Worm (Caenorhabditis elegans): Measurements from ENCODE around the gene ZK822.9.
A peak's percentile ranks its signal among the peaks of the same experiment; 100 is the strongest.

Gene ZK822.9

DNA sequence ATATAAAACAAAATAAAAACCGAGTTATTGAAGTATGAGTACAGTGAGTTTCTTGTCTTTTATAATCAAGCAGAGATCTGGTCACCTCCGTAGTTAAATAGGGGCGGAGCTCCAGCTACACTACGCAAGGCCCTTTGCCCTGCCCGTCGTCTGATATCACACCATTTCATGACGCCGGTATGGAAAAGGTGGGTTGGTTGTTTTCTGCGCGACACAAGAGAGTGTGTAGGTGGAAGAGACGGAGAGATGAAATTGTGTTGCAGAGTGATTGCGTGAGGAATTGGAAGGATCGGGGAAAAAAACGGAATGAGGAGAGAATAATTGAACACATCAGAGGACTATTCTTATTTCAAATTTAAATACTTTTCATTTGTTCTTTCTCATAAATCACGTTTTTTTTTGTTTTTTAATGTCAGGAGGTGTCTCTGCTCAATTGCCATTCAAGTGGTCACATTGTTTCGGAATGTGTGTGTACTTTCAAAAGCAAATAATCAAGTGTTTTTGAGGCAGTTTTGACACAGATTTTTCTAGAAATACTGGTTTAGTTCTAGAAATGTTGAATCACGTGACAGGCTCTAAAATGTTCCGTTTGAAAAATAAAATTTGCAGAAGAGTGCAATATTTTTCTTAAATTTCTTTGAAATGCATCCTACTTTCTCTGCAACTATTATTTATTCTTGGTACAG lies at the start of gene ZK822.9:
ZK822.9 (plus strand) TSS at position 180 of the 686 bp plus-strand sequence.
- no peak for TF ChIP-seq flt-1 (GFP tag; IDR thresholded peaks at IDR 0.05)
- TF ChIP-seq ztf-29 (GFP tag; IDR thresholded peaks at IDR 0.05), result no peak
- TF ChIP-seq T22C8.4 (GFP tag; IDR thresholded peaks at IDR 0.05), result no peak
- TF ChIP-seq med-1 (GFP tag; optimal IDR thresholded peaks at IDR 0.05; ENCODE audit: insufficient read depth), result no peak
- no peak for TF ChIP-seq ztf-23 (GFP tag; IDR thresholded peaks at IDR 0.05)
- no peak for TF ChIP-seq ref-1 (GFP tag; conservative IDR thresholded peaks at IDR 0.05)
- TF ChIP-seq cog-1 (tag; optimal IDR thresholded peaks at IDR 0.05), result no peak
- no peak for TF ChIP-seq klf-2 (GFP tag; conservative IDR thresholded peaks at IDR 0.05)
- TF ChIP-seq tab-1 (GFP tag; IDR thresholded peaks at IDR 0.05), result no peak

DNA sequence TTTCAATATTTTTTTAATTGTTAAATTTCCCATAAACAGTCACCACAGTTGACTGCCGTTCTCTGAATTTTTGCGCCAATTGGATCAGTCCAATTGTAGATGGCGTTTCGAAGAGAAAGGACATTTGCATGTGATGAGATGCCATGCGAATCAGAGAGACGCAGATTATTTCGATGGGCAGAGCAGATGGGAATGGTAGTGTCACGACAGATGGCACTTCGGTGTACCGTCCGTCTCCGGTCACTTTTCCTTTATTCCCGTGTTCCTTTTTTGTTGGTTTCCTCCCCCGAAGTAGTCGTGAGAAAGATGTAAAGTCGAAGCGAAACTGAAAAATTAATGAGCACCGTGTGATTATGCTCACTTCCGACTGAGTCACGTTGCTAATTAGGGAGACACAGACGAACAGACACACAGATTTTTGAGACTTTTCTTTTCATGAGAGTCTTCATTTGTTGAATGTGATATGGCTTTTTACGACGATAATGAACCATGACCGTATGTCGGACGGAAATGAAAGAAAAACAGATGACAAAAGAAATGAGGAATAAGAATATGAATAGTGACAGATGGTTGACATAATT lies 48.0 kb upstream of the ZK822.9 start:
- no peak for TF ChIP-seq klf-2 (GFP tag; conservative IDR thresholded peaks at IDR 0.05)
- TF ChIP-seq T22C8.4 (GFP tag; IDR thresholded peaks at IDR 0.05), result no peak
- TF ChIP-seq ztf-29 (GFP tag; IDR thresholded peaks at IDR 0.05), result no peak
- TF ChIP-seq cog-1 (tag; optimal IDR thresholded peaks at IDR 0.05), result no peak
- no peak for TF ChIP-seq med-1 (GFP tag; optimal IDR thresholded peaks at IDR 0.05; ENCODE audit: insufficient read depth)
- no peak for TF ChIP-seq flt-1 (GFP tag; IDR thresholded peaks at IDR 0.05)
- no peak for TF ChIP-seq ztf-23 (GFP tag; IDR thresholded peaks at IDR 0.05)
- no peak for TF ChIP-seq ref-1 (GFP tag; conservative IDR thresholded peaks at IDR 0.05)
- TF ChIP-seq tab-1 (GFP tag; IDR thresholded peaks at IDR 0.05), result no peak

DNA sequence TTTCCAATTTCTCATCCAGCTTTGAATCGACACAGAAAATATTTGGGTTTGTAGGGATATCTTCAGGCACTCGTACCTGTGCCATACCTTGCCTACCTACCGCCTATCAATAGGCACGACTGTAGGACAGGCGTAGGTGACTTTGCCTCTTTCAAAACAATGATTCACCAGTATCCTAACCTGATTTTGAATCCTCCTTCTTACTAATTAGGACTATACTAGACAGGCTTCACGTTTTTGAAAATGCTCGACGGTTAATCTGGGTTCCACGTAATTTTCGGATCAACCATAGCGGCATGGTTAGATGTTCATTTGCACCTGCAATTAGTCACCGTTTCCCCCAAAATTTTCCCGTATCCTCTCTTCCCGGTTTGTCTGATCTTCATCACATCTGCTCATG lies 47.3 kb upstream of the ZK822.9 start:
- TF ChIP-seq T22C8.4 (GFP tag; IDR thresholded peaks at IDR 0.05) (no peak), tab-1 (GFP tag; IDR thresholded peaks at IDR 0.05) (no peak), cog-1 (tag; optimal IDR thresholded peaks at IDR 0.05) (no peak), ztf-23 (GFP tag; IDR thresholded peaks at IDR 0.05) (no peak), med-1 (GFP tag; optimal IDR thresholded peaks at IDR 0.05; ENCODE audit: insufficient read depth) (no peak), klf-2 (GFP tag; conservative IDR thresholded peaks at IDR 0.05) (no peak), flt-1 (GFP tag; IDR thresholded peaks at IDR 0.05) (no peak), ref-1 (GFP tag; conservative IDR thresholded peaks at IDR 0.05) (no peak), ztf-29 (GFP tag; IDR thresholded peaks at IDR 0.05) (no peak)

DNA sequence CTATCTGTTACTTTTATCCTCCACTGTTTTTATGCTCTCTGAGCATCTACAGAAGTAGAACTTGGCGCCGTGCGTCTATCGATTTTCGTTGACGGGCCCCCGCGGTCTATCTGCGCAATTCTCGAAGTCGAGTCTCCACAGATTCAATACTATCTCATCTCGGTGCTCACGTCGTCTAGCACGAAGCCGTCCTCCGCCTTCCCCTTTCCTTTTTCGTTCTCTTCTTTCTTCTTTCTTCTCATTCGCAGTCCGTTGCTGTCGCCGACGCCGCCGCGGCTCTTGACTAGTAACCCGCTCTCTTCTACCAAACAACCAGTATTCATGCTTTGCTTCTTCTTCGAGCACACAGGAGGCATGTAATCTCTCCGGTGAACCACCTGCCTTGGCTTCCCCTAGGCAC lies 44.7 kb upstream of the ZK822.9 start:
- TF ChIP-seq cog-1 (tag; optimal IDR thresholded peaks at IDR 0.05) (no peak), med-1 (GFP tag; optimal IDR thresholded peaks at IDR 0.05; ENCODE audit: insufficient read depth) (no peak), tab-1 (GFP tag; IDR thresholded peaks at IDR 0.05) (no peak), ztf-23 (GFP tag; IDR thresholded peaks at IDR 0.05) (0 out of 2 replicates have a peak, but pooled peaks have one; percentile 15), ztf-29 (GFP tag; IDR thresholded peaks at IDR 0.05) (no peak), flt-1 (GFP tag; IDR thresholded peaks at IDR 0.05) (no peak), ref-1 (GFP tag; conservative IDR thresholded peaks at IDR 0.05) (no peak)

ce11 chrIV:11871898-11872297 lies 43.8 kb upstream of the ZK822.9 start:
- TF ChIP-seq T22C8.4 (GFP tag; IDR thresholded peaks at IDR 0.05) (no peak), tab-1 (GFP tag; IDR thresholded peaks at IDR 0.05) (0 out of 2 replicates have a peak, but pooled peaks have one; percentile 9), flt-1 (GFP tag; IDR thresholded peaks at IDR 0.05) (no peak), ref-1 (GFP tag; conservative IDR thresholded peaks at IDR 0.05) (no peak), ztf-29 (GFP tag; IDR thresholded peaks at IDR 0.05) (no peak), cog-1 (tag; optimal IDR thresholded peaks at IDR 0.05) (no peak), med-1 (GFP tag; optimal IDR thresholded peaks at IDR 0.05; ENCODE audit: insufficient read depth) (no peak), ztf-23 (GFP tag; IDR thresholded peaks at IDR 0.05) (no peak), klf-2 (GFP tag; conservative IDR thresholded peaks at IDR 0.05) (no peak)

DNA sequence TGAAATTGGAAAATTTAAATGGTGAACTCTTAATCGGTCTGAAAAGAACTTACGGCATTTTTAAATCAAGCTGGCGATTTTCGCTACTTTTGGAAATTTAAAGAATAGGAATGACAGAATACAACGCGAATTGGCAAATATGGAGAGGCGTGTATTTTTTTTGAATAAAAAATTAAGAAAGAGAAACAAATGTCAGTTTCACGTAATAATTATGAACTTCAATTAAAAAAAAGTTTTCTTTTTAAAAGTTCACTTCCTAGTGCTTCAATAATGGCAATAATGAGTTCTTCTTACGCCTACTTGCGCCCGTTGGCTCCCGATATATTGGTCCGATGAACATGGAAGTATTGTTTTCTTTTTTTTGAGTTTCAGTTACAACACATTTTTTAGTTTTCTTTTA lies 38.1 kb upstream of the ZK822.9 start, which contains the start of gene pph-2:
pph-2 (minus strand) TSS at position 101 of the 400 bp plus-strand sequence.
- TF ChIP-seq ztf-29 (GFP tag; IDR thresholded peaks at IDR 0.05) (no peak), klf-2 (GFP tag; conservative IDR thresholded peaks at IDR 0.05) (no peak), T22C8.4 (GFP tag; IDR thresholded peaks at IDR 0.05) (no peak), flt-1 (GFP tag; IDR thresholded peaks at IDR 0.05) (no peak), cog-1 (tag; optimal IDR thresholded peaks at IDR 0.05) (no peak), tab-1 (GFP tag; IDR thresholded peaks at IDR 0.05) (no peak), ref-1 (GFP tag; conservative IDR thresholded peaks at IDR 0.05) (no peak), ztf-23 (GFP tag; IDR thresholded peaks at IDR 0.05) (no peak), med-1 (GFP tag; optimal IDR thresholded peaks at IDR 0.05; ENCODE audit: insufficient read depth) (no peak)

DNA sequence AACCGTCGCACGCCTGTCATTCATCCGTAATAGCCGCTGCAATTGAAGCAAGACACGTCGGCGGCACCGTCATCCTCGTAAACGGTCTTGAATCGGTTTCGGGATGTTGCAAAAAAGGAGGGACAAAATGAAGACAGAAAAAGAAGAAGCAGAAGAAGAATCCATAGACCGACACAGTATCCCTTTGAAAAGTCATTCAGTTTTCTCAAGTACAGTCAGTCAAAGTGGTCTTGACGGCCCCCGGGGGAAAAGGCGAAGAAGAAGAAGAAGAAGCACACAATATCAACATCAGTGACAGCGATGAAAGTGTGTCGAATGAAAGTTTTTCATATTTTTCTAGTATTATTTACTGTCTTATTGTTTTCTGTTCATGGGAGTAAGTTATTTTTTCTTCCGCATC lies 37.5 kb upstream of the ZK822.9 start, which contains the start of gene cutl-27:
cutl-27 (plus strand) TSS at position 301 of the 400 bp plus-strand sequence.
- TF ChIP-seq ztf-23 (GFP tag; IDR thresholded peaks at IDR 0.05) (no peak), cog-1 (tag; optimal IDR thresholded peaks at IDR 0.05) (no peak), med-1 (GFP tag; optimal IDR thresholded peaks at IDR 0.05; ENCODE audit: insufficient read depth) (no peak)

DNA sequence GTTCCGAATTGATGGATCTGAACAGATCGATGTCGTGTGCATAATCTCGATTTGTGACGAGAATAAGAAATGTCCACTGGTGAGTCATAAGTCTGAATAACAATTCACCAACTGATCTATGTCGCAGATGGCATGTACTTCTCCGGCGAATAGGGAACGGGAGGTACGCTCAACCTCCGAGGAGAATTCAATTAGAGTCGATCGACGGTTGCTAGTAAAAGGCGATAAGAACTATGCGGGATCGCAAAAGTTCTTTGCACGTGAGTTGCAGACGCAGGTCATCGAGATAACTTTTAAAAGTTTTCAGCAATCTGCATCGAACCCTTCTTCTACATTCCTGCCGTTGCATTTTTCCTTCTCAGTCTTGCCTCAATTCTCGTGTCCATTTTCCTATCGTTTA lies 33.2 kb upstream of the ZK822.9 start:
- TF ChIP-seq ztf-23 (GFP tag; IDR thresholded peaks at IDR 0.05) (no peak), tab-1 (GFP tag; IDR thresholded peaks at IDR 0.05) (no peak), med-1 (GFP tag; optimal IDR thresholded peaks at IDR 0.05; ENCODE audit: insufficient read depth) (no peak), ref-1 (GFP tag; conservative IDR thresholded peaks at IDR 0.05) (no peak), ztf-29 (GFP tag; IDR thresholded peaks at IDR 0.05) (no peak), T22C8.4 (GFP tag; IDR thresholded peaks at IDR 0.05) (no peak), klf-2 (GFP tag; conservative IDR thresholded peaks at IDR 0.05) (no peak), cog-1 (tag; optimal IDR thresholded peaks at IDR 0.05) (no peak), flt-1 (GFP tag; IDR thresholded peaks at IDR 0.05) (no peak)

DNA sequence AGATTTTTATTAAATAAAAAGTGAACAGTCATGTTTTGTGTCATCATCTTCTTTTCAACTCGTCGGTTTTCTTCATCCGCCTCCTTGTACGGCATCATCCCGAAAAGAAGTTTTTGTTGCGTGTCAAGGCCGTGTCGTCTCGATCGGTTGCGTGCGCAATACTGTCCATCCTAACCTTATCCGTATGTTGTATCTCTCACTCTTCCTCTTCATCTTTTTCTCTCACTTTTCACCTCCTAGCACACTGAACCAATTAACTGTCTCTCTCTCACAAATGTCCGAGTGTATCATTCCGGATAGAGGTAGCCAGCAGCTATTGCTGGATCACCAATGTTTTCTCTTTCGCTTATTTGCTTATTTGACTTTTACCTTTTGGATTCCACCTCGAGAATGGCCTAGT lies 32.3 kb upstream of the ZK822.9 start:
- TF ChIP-seq ref-1 (GFP tag; conservative IDR thresholded peaks at IDR 0.05) (no peak), cog-1 (tag; optimal IDR thresholded peaks at IDR 0.05) (no peak), T22C8.4 (GFP tag; IDR thresholded peaks at IDR 0.05) (no peak), ztf-23 (GFP tag; IDR thresholded peaks at IDR 0.05) (no peak), med-1 (GFP tag; optimal IDR thresholded peaks at IDR 0.05; ENCODE audit: insufficient read depth) (no peak), klf-2 (GFP tag; conservative IDR thresholded peaks at IDR 0.05) (no peak), ztf-29 (GFP tag; IDR thresholded peaks at IDR 0.05) (no peak), flt-1 (GFP tag; IDR thresholded peaks at IDR 0.05) (no peak), tab-1 (GFP tag; IDR thresholded peaks at IDR 0.05) (no peak)

All from whole organism, midembryonic.